Worm (Caenorhabditis elegans) whole organism, L4 larva: ENCODE measurements around the gene ceh-51.

Experiments used
- Y105C5A.15 ChIP-seq: fragments of 200-800 bp; sonication (Bioruptor generic); IDR thresholded peaks from 2 replicates; pipeline ENCODE4 v1.3.6; 2022; ENCODE audit warnings: missing genetic modification characterization, missing compliant biosample characterization
- aha-1 ChIP-seq: fragments of 150-350 bp; peaks from one replicate; lab custom pipeline; 2014; ENCODE audit warnings: missing biosample characterization, missing genetic modification characterization
- aly-2 ChIP-seq: sonication (generic microtip); optimal IDR thresholded peaks from 2 replicates; lab custom pipeline; 2018; ENCODE audit warnings: missing biosample characterization, missing genetic modification characterization
- ceh-82 ChIP-seq: sonication (generic microtip); optimal IDR thresholded peaks from 2 replicates; lab custom pipeline; 2017; ENCODE audit warnings: missing biosample characterization, missing genetic modification characterization
- ctbp-1 ChIP-seq: fragments of 200-800 bp; sonication (Bioruptor generic); IDR thresholded peaks from 2 replicates; pipeline ENCODE4 v1.3.6; 2022; ENCODE audit warnings: missing genetic modification reagents, missing genetic modification characterization, missing compliant biosample characterization
- dve-1 ChIP-seq: sonication (generic microtip); optimal IDR thresholded peaks from 2 replicates; lab custom pipeline; 2017; ENCODE audit warnings: antibody characterized with exemption, mild to moderate bottlenecking, missing genetic modification characterization, missing compliant biosample characterization; ENCODE audit not compliant: insufficient read depth
- madf-9 ChIP-seq: fragments of 200-800 bp; sonication (Bioruptor generic); conservative IDR thresholded peaks from 2 replicates; pipeline ENCODE4 v1.3.6; 2022; ENCODE audit warnings: missing genetic modification reagents, missing genetic modification characterization, missing compliant biosample characterization
- nhr-237 ChIP-seq: sonication (generic microtip); optimal IDR thresholded peaks from 2 replicates; lab custom pipeline; 2017; ENCODE audit warnings: missing biosample characterization, missing genetic modification characterization
- saeg-2 ChIP-seq: fragments of 200-800 bp; sonication (Bioruptor generic); IDR thresholded peaks from 2 replicates; pipeline ENCODE4 v1.3.6; 2022; ENCODE audit warnings: missing genetic modification reagents, missing genetic modification characterization, missing compliant biosample characterization
- zip-2 ChIP-seq: fragments of 150-350 bp; optimal IDR thresholded peaks from 2 replicates; lab custom pipeline; 2014; ENCODE audit warnings: missing biosample characterization, missing genetic modification characterization

DNA sequence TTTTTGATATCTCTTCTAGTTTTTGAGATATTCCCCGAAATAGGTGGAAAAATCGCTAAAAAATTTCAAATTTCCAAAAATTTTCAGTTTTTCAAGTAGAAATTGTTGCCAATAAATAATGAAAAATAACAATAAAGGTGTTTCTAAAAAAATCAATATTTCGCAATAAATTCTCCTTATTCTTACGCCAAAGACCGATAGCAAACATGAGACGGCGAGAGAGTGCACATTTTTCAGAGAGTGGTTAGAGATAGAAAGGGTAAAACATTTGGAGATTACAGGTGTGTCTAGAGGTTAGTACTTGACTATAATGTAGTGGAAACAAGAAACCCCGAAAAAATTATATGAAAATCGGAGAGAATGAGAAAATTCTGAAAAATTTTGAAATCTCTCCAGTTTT lies 27.6 kb downstream of the ceh-51 start:
- TF ChIP-seq ctbp-1 (GFP tag; lab: Robert Waterston, UW) (no peak), madf-9 (GFP tag; lab: Robert Waterston, UW) (no peak), aly-2 (no peak), ceh-82 (tag; lab: Kevin White, UChicago) (no peak), nhr-237 (tag; lab: Kevin White, UChicago) (no peak), saeg-2 (GFP tag; lab: Robert Waterston, UW) (no peak), dve-1 (tag; lab: Kevin White, UChicago) (peak; percentile 23), aha-1 (tag; lab: Kevin White, UChicago) (peak; percentile 54), Y105C5A.15 (GFP tag; lab: Robert Waterston, UW) (no peak), zip-2 (no peak)
